Fruit fly (Drosophila melanogaster): ENCODE data around the gene Syt1.

The Syt1 gene

dm6 chr2L:2799909-2800478 lies at the start of gene Syt1:
Gene Syt1 (minus strand): TSS chr2L:2799979.
- no peak for TF ChIP-seq CTCF (optimal IDR thresholded peaks at IDR 0.05)
- no peak for TF ChIP-seq CG8478 (optimal IDR thresholded peaks at IDR 0.05)

- TF ChIP-seq CG8478 (optimal IDR thresholded peaks at IDR 0.05): no peak
- no peak for TF ChIP-seq CTCF (optimal IDR thresholded peaks at IDR 0.05)
These were observed 47.4 kb upstream of the Syt1 start, which contains the start of the genes CG3117 and CG2983 for dm6 chr2L:2847112-2847682. Gene CG3117 (minus strand): TSS chr2L:2847212. Gene CG2983 (plus strand): TSS chr2L:2847632.

dm6 chr2L:2845634-2846033 lies 45.9 kb upstream of the Syt1 start, which contains the start of gene CG18557:
Gene CG18557 (minus strand): TSS chr2L:2845734.
- no peak for TF ChIP-seq CTCF (optimal IDR thresholded peaks at IDR 0.05)
- TF ChIP-seq CG8478 (optimal IDR thresholded peaks at IDR 0.05): no peak

dm6 chr2L:2844413-2844812 lies 44.6 kb upstream of the Syt1 start, which contains the start of gene CG18558:
Gene CG18558 (minus strand): TSS chr2L:2844513.
- TF ChIP-seq CG8478 (optimal IDR thresholded peaks at IDR 0.05): no peak
- TF ChIP-seq CTCF (optimal IDR thresholded peaks at IDR 0.05): no peak

dm6 chr2L:2840311-2840710 lies 40.5 kb upstream of the Syt1 start:
- TF ChIP-seq CTCF (optimal IDR thresholded peaks at IDR 0.05) (no peak), CG8478 (optimal IDR thresholded peaks at IDR 0.05) (no peak)

- TF ChIP-seq CG8478 (optimal IDR thresholded peaks at IDR 0.05) (no peak), CTCF (optimal IDR thresholded peaks at IDR 0.05) (no peak)
These were observed 40.1 kb upstream of the Syt1 start, which contains the start of gene CG2975 for dm6 chr2L:2839850-2840249. Gene CG2975 (plus strand): TSS chr2L:2840124.

- TF ChIP-seq CTCF (optimal IDR thresholded peaks at IDR 0.05): no peak
- TF ChIP-seq CG8478 (optimal IDR thresholded peaks at IDR 0.05): no peak
These were observed 38.1 kb upstream of the Syt1 start, which contains the start of the genes CG3119 and Cpr23B for dm6 chr2L:2837742-2838461. Gene CG3119 (minus strand): TSS chr2L:2837833. Gene Cpr23B (plus strand): TSS chr2L:2838411.

dm6 chr2L:2830341-2830800 lies 30.6 kb upstream of the Syt1 start:
- TF ChIP-seq CTCF (optimal IDR thresholded peaks at IDR 0.05) (no peak), CG8478 (optimal IDR thresholded peaks at IDR 0.05) (no peak)

- no peak for TF ChIP-seq CG8478 (optimal IDR thresholded peaks at IDR 0.05)
- TF ChIP-seq CTCF (optimal IDR thresholded peaks at IDR 0.05): no peak
These were observed 30.0 kb upstream of the Syt1 start, which contains the start of gene Duox for dm6 chr2L:2829637-2830340. Gene Duox (minus strand): TSS chr2L:2830248.

dm6 chr2L:2825406-2825805 lies 25.6 kb upstream of the Syt1 start, which contains the start of gene CG3123:
Gene CG3123 (minus strand): TSS chr2L:2825506.
- TF ChIP-seq CG8478 (optimal IDR thresholded peaks at IDR 0.05): no peak
- no peak for TF ChIP-seq CTCF (optimal IDR thresholded peaks at IDR 0.05)

dm6 chr2L:2815673-2816072 lies 15.9 kb upstream of the Syt1 start, which contains the start of gene G6P:
Gene G6P (minus strand): TSS chr2L:2815760.
- TF ChIP-seq CTCF (optimal IDR thresholded peaks at IDR 0.05): no peak
- no peak for TF ChIP-seq CG8478 (optimal IDR thresholded peaks at IDR 0.05)

- TF ChIP-seq CG8478 (optimal IDR thresholded peaks at IDR 0.05) (no peak), CTCF (optimal IDR thresholded peaks at IDR 0.05) (no peak)
These were observed 12.4 kb upstream of the Syt1 start, which contains the start of gene CG2964 for dm6 chr2L:2812137-2812536. Gene CG2964 (plus strand): TSS chr2L:2812437.

- no peak for TF ChIP-seq CTCF (optimal IDR thresholded peaks at IDR 0.05)
- no peak for TF ChIP-seq CG8478 (optimal IDR thresholded peaks at IDR 0.05)
These were observed 11.1 kb upstream of the Syt1 start for dm6 chr2L:2810831-2811230.

- TF ChIP-seq CTCF (optimal IDR thresholded peaks at IDR 0.05) (no peak), CG8478 (optimal IDR thresholded peaks at IDR 0.05) (no peak)
These were observed 8.4 kb upstream of the Syt1 start for dm6 chr2L:2808038-2808699.
